Fruit fly (Drosophila melanogaster): ENCODE results near the gene pst.

Gene pst

DNA sequence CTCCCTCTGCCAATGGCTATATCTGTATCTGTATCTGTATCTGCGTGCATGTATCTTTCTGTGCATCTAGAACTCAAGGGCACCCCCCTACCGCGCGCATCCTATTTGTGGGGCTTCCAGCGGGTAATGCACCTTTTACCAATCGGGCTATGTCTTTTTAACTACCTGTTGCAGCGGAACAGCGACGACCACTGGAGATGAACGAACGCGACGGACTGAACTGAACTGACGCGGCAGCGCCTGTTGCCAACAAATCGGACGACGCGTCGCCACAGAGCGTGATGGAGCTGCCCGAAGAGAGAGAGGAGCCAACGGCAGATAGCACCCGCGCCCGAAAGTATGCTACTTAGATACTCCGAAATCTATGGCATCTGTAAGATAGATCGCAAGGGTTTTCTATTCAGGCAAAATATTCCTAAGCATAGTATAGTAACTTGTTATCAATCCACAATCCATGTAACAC is 15.1 kb downstream of the pst start, which contains the start of gene Cln7 (continued):
- TF ChIP-seq scrt (GFP tag; optimal IDR thresholded peaks at IDR 0.05) (peak; percentile 35), hkb (optimal IDR thresholded peaks at IDR 0.05) (no peak), hkb (GFP tag; IDR thresholded peaks at IDR 0.05) (peak; percentile 58), Fer1 (GFP tag; optimal IDR thresholded peaks at IDR 0.05) (peak; percentile 72), CG4854 (GFP tag; optimal IDR thresholded peaks at IDR 0.05) (no peak), CG17612 (GFP tag; IDR thresholded peaks at IDR 0.05) (no peak), E2f1 (GFP tag; IDR thresholded peaks at IDR 0.05) (no peak), CG30403 (GFP tag; optimal IDR thresholded peaks at IDR 0.05) (no peak), dm (GFP tag; optimal IDR thresholded peaks at IDR 0.05) (no peak), Kr (GFP tag; optimal IDR thresholded peaks at IDR 0.05) (no peak), HLH54F (GFP tag; optimal IDR thresholded peaks at IDR 0.05) (no peak), knrl (GFP tag; IDR thresholded peaks at IDR 0.05; ENCODE audit: partially characterized antibody) (0 out of 3 replicates have a peak, but pooled peaks have one; percentile 27), CoRest (tag; optimal IDR thresholded peaks at IDR 0.05) (no peak), CG32532 (GFP tag; IDR thresholded peaks at IDR 0.05) (peak; percentile 46; the same call in 1 of the 2 replicates), Bdp1 (GFP tag; optimal IDR thresholded peaks at IDR 0.05) (no peak), CG12659 (GFP tag; optimal IDR thresholded peaks at IDR 0.05) (peak; percentile 31), ara (GFP tag; IDR thresholded peaks at IDR 0.05) (peak; percentile 42; the same call in 1 of the 2 replicates), sens-2 (GFP tag; IDR thresholded peaks at IDR 0.05) (no peak), gro (GFP tag; optimal IDR thresholded peaks at IDR 0.05) (peak; percentile 51), CG17802 (tag; optimal IDR thresholded peaks at IDR 0.05) (no peak), Optix (GFP tag; IDR thresholded peaks at IDR 0.05) (peak; percentile 38; the same call in 1 of the 3 replicates), CG7963 (GFP tag; IDR thresholded peaks at IDR 0.05; ENCODE audit: partially characterized antibody) (no peak), E2f2 (GFP tag; IDR thresholded peaks at IDR 0.05) (peak; percentile 42; the same call in 1 of the 2 replicates), grau (tag; optimal IDR thresholded peaks at IDR 0.05) (peak; percentile 36), CG18011 (GFP tag; optimal IDR thresholded peaks at IDR 0.05) (no peak), CG17328 (GFP tag; IDR thresholded peaks at IDR 0.05) (no peak), CG2678 (tag; optimal IDR thresholded peaks at IDR 0.05) (no peak), Lim3 (GFP tag; IDR thresholded peaks at IDR 0.05) (no peak), Bgb (GFP tag; IDR thresholded peaks at IDR 0.05; ENCODE audit: partially characterized antibody) (peak; percentile 38; the same call in 1 of the 2 replicates), sqz (GFP tag; optimal IDR thresholded peaks at IDR 0.05) (peak; percentile 39), unpg (GFP tag; optimal IDR thresholded peaks at IDR 0.05) (peak; percentile 40), sima (GFP tag; optimal IDR thresholded peaks at IDR 0.05) (no peak), Aef1 (GFP tag; IDR thresholded peaks at IDR 0.05) (no peak), emc (GFP tag; optimal IDR thresholded peaks at IDR 0.05) (no peak), fd64A (GFP tag; optimal IDR thresholded peaks at IDR 0.05) (peak; percentile 29), CG13424 (tag; optimal IDR thresholded peaks at IDR 0.05) (peak; percentile 20), Lpt (GFP tag; optimal IDR thresholded peaks at IDR 0.05) (no peak), mam (GFP tag; optimal IDR thresholded peaks at IDR 0.05) (no peak), run (tag; optimal IDR thresholded peaks at IDR 0.05) (no peak), ro (GFP tag; IDR thresholded peaks at IDR 0.05) (no peak), dimm (GFP tag; IDR thresholded peaks at IDR 0.05) (no peak), CG4360 (GFP tag; IDR thresholded peaks at IDR 0.05) (0 out of 2 replicates have a peak, but pooled peaks have one; percentile 9), nmo (GFP tag; optimal IDR thresholded peaks at IDR 0.05) (no peak), CkIIα-i1 (GFP tag; IDR thresholded peaks at IDR 0.05) (no peak), CG6765 (GFP tag; optimal IDR thresholded peaks at IDR 0.05) (peak; percentile 31), tup (GFP tag; optimal IDR thresholded peaks at IDR 0.05) (no peak), mld (GFP tag; IDR thresholded peaks at IDR 0.05; ENCODE audit: partially characterized antibody) (no peak), shn (GFP tag; optimal IDR thresholded peaks at IDR 0.05) (no peak), hth (optimal IDR thresholded peaks at IDR 0.05) (no peak), CG10366 (GFP tag; IDR thresholded peaks at IDR 0.05) (no peak), CG17568 (GFP tag; optimal IDR thresholded peaks at IDR 0.05) (no peak), Dfd (GFP tag; optimal IDR thresholded peaks at IDR 0.05) (no peak)

Data from whole organism, embryonic.